Fruit fly (Drosophila melanogaster) whole organism, embryonic: ENCODE results near the gene CG46463.
A peak's percentile ranks its signal among the peaks of the same experiment; 100 is the strongest.

ENCODE experiments used
- CG12391 ChIP-seq: fragments of 200-800 bp; sonication (Bioruptor generic); optimal IDR thresholded peaks from 3 replicates; lab custom pipeline; 2018; ENCODE audit warnings: missing biosample characterization, mild to moderate bottlenecking, missing genetic modification characterization, moderate library complexity
- CG13287 ChIP-seq: fragments of 200-800 bp; sonication (Bioruptor generic); IDR thresholded peaks from 2 replicates; pipeline ENCODE4 v1.3.6; 2022; ENCODE audit warnings: missing biosample characterization, missing genetic modification characterization; ENCODE audit not compliant: partially characterized antibody
- CG14014 ChIP-seq: fragments of 200-800 bp; sonication (Bioruptor generic); IDR thresholded peaks from 2 replicates; pipeline ENCODE4 v1.3.6; 2022; ENCODE audit warnings: missing biosample characterization, missing genetic modification characterization
- CG15479 ChIP-seq: fragments of 200-800 bp; sonication (Bioruptor generic); optimal IDR thresholded peaks from 3 replicates; lab custom pipeline; 2019; ENCODE audit warnings: missing biosample characterization, mild to moderate bottlenecking, missing genetic modification characterization, moderate library complexity
- CG18619 ChIP-seq: fragments of 200-800 bp; sonication (Bioruptor generic); optimal IDR thresholded peaks from 3 replicates; lab custom pipeline; 2017; ENCODE audit warnings: missing biosample characterization, mild to moderate bottlenecking, missing genetic modification characterization
- CG2199 ChIP-seq: fragments of 200-800 bp; sonication (Bioruptor generic); IDR thresholded peaks from 3 replicates; pipeline ENCODE4 v1.3.6; 2022; ENCODE audit warnings: missing biosample characterization, missing genetic modification characterization
- CG30431 ChIP-seq: fragments of 200-800 bp; sonication (Bioruptor generic); optimal IDR thresholded peaks from 2 replicates; lab custom pipeline; 2017; ENCODE audit warnings: missing biosample characterization, missing genetic modification characterization
- CG31441 ChIP-seq: fragments of 200-800 bp; sonication (Bioruptor generic); IDR thresholded peaks from 2 replicates; pipeline ENCODE4 v1.3.6; 2022; ENCODE audit warnings: missing biosample characterization, missing genetic modification characterization
- CG4404 ChIP-seq: fragments of 200-800 bp; sonication (Bioruptor generic); IDR thresholded peaks from 2 replicates; pipeline ENCODE4 v1.3.6; 2022; ENCODE audit warnings: missing biosample characterization, missing genetic modification characterization
- CG4820 ChIP-seq: fragments of 200-800 bp; sonication (Bioruptor generic); optimal IDR thresholded peaks from 3 replicates; lab custom pipeline; 2016; ENCODE audit warnings: missing biosample characterization, missing genetic modification characterization
- CG6654 ChIP-seq: fragments of 200-800 bp; sonication (Bioruptor generic); optimal IDR thresholded peaks from 2 replicates; lab custom pipeline; 2017; ENCODE audit warnings: missing biosample characterization, mild to moderate bottlenecking, missing genetic modification characterization
- CG7357 ChIP-seq: fragments of 200-800 bp; sonication (Bioruptor generic); IDR thresholded peaks from 3 replicates; pipeline ENCODE4 v1.3.6; 2022; ENCODE audit warnings: missing biosample characterization, missing genetic modification characterization
- CG8924 ChIP-seq: fragments of 200-800 bp; optimal IDR thresholded peaks from 3 replicates; lab custom pipeline; 2019; ENCODE audit warnings: missing biosample characterization, mild to moderate bottlenecking, missing genetic modification characterization, moderate library complexity
- CG9215 ChIP-seq: fragments of 200-800 bp; sonication (Bioruptor generic); IDR thresholded peaks from 2 replicates; pipeline ENCODE4 v1.3.6; 2022; ENCODE audit warnings: missing biosample characterization, missing genetic modification characterization
- CoRest ChIP-seq: fragments of 200-800 bp; sonication (Bioruptor generic); optimal IDR thresholded peaks from 3 replicates; lab custom pipeline; 2018; ENCODE audit warnings: missing biosample characterization, mild to moderate bottlenecking, missing genetic modification characterization, moderate library complexity
- Dll ChIP-seq: fragments of 200-800 bp; sonication (Bioruptor generic); IDR thresholded peaks from 4 replicates; pipeline ENCODE4 v1.3.6; 2022; ENCODE audit warnings: missing biosample characterization, missing genetic modification characterization; ENCODE audit not compliant: partially characterized antibody
- Ets97D ChIP-seq: fragments of 200-800 bp; sonication (Bioruptor generic); optimal IDR thresholded peaks from 3 replicates; lab custom pipeline; 2016; ENCODE audit warnings: missing biosample characterization, missing genetic modification characterization
- Fer1 ChIP-seq: fragments of 200-800 bp; sonication (Bioruptor generic); optimal IDR thresholded peaks from 2 replicates; lab custom pipeline; 2017; ENCODE audit warnings: missing biosample characterization, mild to moderate bottlenecking, missing genetic modification characterization
- H2.0 ChIP-seq: fragments of 200-800 bp; sonication (Bioruptor generic); IDR thresholded peaks from 2 replicates; pipeline ENCODE4 v1.3.6; 2022; ENCODE audit warnings: missing biosample characterization, missing genetic modification characterization
- MBD-R2 ChIP-seq: fragments of 200-800 bp; sonication (Bioruptor generic); IDR thresholded peaks from 2 replicates; pipeline ENCODE4 v1.3.6; 2022; ENCODE audit warnings: missing biosample characterization, missing genetic modification characterization
- MESR4 ChIP-seq: fragments of 200-800 bp; sonication (Bioruptor generic); optimal IDR thresholded peaks from 2 replicates; lab custom pipeline; 2018; ENCODE audit warnings: missing biosample characterization, mild to moderate bottlenecking, missing genetic modification characterization, moderate library complexity
- Mes4 ChIP-seq: fragments of 200-800 bp; sonication (Bioruptor generic); optimal IDR thresholded peaks from 2 replicates; lab custom pipeline; 2016; ENCODE audit warnings: missing biosample characterization, missing genetic modification characterization
- Mrtf ChIP-seq: fragments of 200-800 bp; sonication (Bioruptor generic); IDR thresholded peaks from 3 replicates; pipeline ENCODE4 v1.3.6; 2022; ENCODE audit warnings: missing biosample characterization, missing genetic modification characterization
- NC2α ChIP-seq: fragments of 200-800 bp; sonication (Bioruptor generic); optimal IDR thresholded peaks from 2 replicates; lab custom pipeline; 2016; ENCODE audit warnings: missing biosample characterization, missing genetic modification characterization
- Neu2 ChIP-seq: fragments of 200-800 bp; sonication (Bioruptor generic); optimal IDR thresholded peaks from 3 replicates; lab custom pipeline; 2016; ENCODE audit warnings: missing biosample characterization, missing genetic modification characterization, borderline replicate concordance
- Nf-YA ChIP-seq: fragments of 200-800 bp; sonication (Bioruptor generic); IDR thresholded peaks from 2 replicates; pipeline ENCODE4 v1.3.6; 2022; ENCODE audit warnings: missing biosample characterization, missing genetic modification characterization
- Optix ChIP-seq: fragments of 200-800 bp; sonication (Bioruptor generic); IDR thresholded peaks from 3 replicates; pipeline ENCODE4 v1.3.6; 2022; ENCODE audit warnings: missing biosample characterization, missing genetic modification characterization
- Poxn ChIP-seq: fragments of 200-800 bp; sonication (Bioruptor generic); IDR thresholded peaks from 2 replicates; pipeline ENCODE4 v1.3.6; 2022; ENCODE audit warnings: missing biosample characterization, missing genetic modification characterization
- TFAM ChIP-seq: fragments of 200-800 bp; sonication (Bioruptor generic); optimal IDR thresholded peaks from 2 replicates; lab custom pipeline; 2017; ENCODE audit warnings: missing biosample characterization, missing genetic modification characterization, inconsistent platforms
- Taf1 ChIP-seq: fragments of 200-800 bp; sonication (Bioruptor generic); IDR thresholded peaks from 2 replicates; pipeline ENCODE4 v1.3.6; 2022; ENCODE audit warnings: missing biosample characterization, missing genetic modification characterization
- Usf ChIP-seq: fragments of 200-800 bp; sonication (Bioruptor generic); optimal IDR thresholded peaks from 2 replicates; lab custom pipeline; 2017; ENCODE audit warnings: missing genotype, missing biosample characterization, missing genetic modification characterization
- ase ChIP-seq: fragments of 200-800 bp; sonication (Bioruptor generic); IDR thresholded peaks from 3 replicates; pipeline ENCODE4 v1.3.6; 2022; ENCODE audit warnings: missing biosample characterization, missing genetic modification characterization
- chinmo ChIP-seq: fragments of 200-800 bp; sonication (Bioruptor generic); IDR thresholded peaks from 4 replicates; pipeline ENCODE4 v1.3.6; 2022; ENCODE audit warnings: missing biosample characterization, missing genetic modification characterization; ENCODE audit not compliant: partially characterized antibody
- chn ChIP-seq: fragments of 200-800 bp; sonication (Bioruptor generic); optimal IDR thresholded peaks from 2 replicates; lab custom pipeline; 2016; ENCODE audit warnings: missing biosample characterization, missing genetic modification characterization
- croc ChIP-seq: fragments of 200-800 bp; sonication (Bioruptor generic); conservative IDR thresholded peaks from 3 replicates; pipeline ENCODE4 v1.3.6; 2022; ENCODE audit warnings: missing biosample characterization, missing genetic modification characterization
- gem ChIP-seq: fragments of 200-800 bp; sonication (Bioruptor generic); optimal IDR thresholded peaks from 2 replicates; lab custom pipeline; 2019; ENCODE audit warnings: missing biosample characterization, mild to moderate bottlenecking, missing genetic modification characterization, moderate library complexity
- her ChIP-seq: fragments of 200-800 bp; sonication (Bioruptor generic); optimal IDR thresholded peaks from 2 replicates; lab custom pipeline; 2016; ENCODE audit warnings: missing biosample characterization, missing genetic modification characterization
- hth ChIP-seq: fragments of >200 bp; optimal IDR thresholded peaks from 2 replicates; lab custom pipeline; 2017; ENCODE audit warnings: inconsistent platforms
- kay ChIP-seq: fragments of 200-800 bp; sonication (Bioruptor generic); optimal IDR thresholded peaks from 2 replicates; lab custom pipeline; 2016; ENCODE audit warnings: missing biosample characterization, missing genetic modification characterization
- ken ChIP-seq: fragments of 200-800 bp; sonication (Bioruptor generic); IDR thresholded peaks from 3 replicates; pipeline ENCODE4 v1.3.6; 2022; ENCODE audit warnings: missing biosample characterization, missing genetic modification characterization
- peb ChIP-seq: fragments of 200-800 bp; sonication (Bioruptor generic); IDR thresholded peaks from 2 replicates; pipeline ENCODE4 v1.3.6; 2022; ENCODE audit warnings: missing biosample characterization, missing genetic modification characterization
- pho ChIP-seq: fragments of 200-800 bp; sonication (Bioruptor generic); optimal IDR thresholded peaks from 2 replicates; lab custom pipeline; 2016; ENCODE audit warnings: missing biosample characterization, missing genetic modification characterization
- pita ChIP-seq: fragments of 200-800 bp; sonication (Bioruptor generic); optimal IDR thresholded peaks from 2 replicates; lab custom pipeline; 2017; ENCODE audit warnings: missing biosample characterization, mild to moderate bottlenecking, missing genetic modification characterization
- psq ChIP-seq: fragments of 200-800 bp; sonication (Bioruptor generic); optimal IDR thresholded peaks from 2 replicates; lab custom pipeline; 2017; ENCODE audit warnings: missing biosample characterization, missing genetic modification characterization
- pzg ChIP-seq: fragments of 200-800 bp; sonication (Bioruptor generic); optimal IDR thresholded peaks from 3 replicates; lab custom pipeline; 2018; ENCODE audit warnings: missing biosample characterization, mild to moderate bottlenecking, missing genetic modification characterization, moderate library complexity
- run ChIP-seq: fragments of 200-800 bp; sonication (Bioruptor generic); optimal IDR thresholded peaks from 3 replicates; lab custom pipeline; 2018; ENCODE audit warnings: missing biosample characterization, mild to moderate bottlenecking, missing genetic modification characterization
- shn ChIP-seq: fragments of 200-800 bp; sonication (Bioruptor generic); optimal IDR thresholded peaks from 3 replicates; lab custom pipeline; 2016; ENCODE audit warnings: missing biosample characterization, missing genetic modification characterization
- slou ChIP-seq: fragments of 200-800 bp; sonication (Bioruptor generic); optimal IDR thresholded peaks from 3 replicates; lab custom pipeline; 2016; ENCODE audit warnings: missing biosample characterization, missing genetic modification characterization
- sqz ChIP-seq: fragments of 200-800 bp; sonication (Bioruptor generic); optimal IDR thresholded peaks from 3 replicates; lab custom pipeline; 2018; ENCODE audit warnings: missing biosample characterization, mild to moderate bottlenecking, missing genetic modification characterization
- tgo ChIP-seq: fragments of 200-800 bp; sonication (Bioruptor generic); IDR thresholded peaks from 3 replicates; pipeline ENCODE4 v1.3.6; 2022; ENCODE audit warnings: missing biosample characterization, missing genetic modification characterization
- tna ChIP-seq: fragments of 200-800 bp; sonication (Bioruptor generic); IDR thresholded peaks from 2 replicates; pipeline ENCODE4 v1.3.6; 2022; ENCODE audit warnings: missing biosample characterization, missing genetic modification characterization; ENCODE audit not compliant: partially characterized antibody
- zen2 ChIP-seq: fragments of 200-800 bp; sonication (Bioruptor generic); IDR thresholded peaks from 3 replicates; pipeline ENCODE4 v1.3.6; 2022; ENCODE audit warnings: missing biosample characterization, missing genetic modification characterization; ENCODE audit not compliant: partially characterized antibody
- zfh2 ChIP-seq: fragments of 200-800 bp; sonication (Bioruptor generic); optimal IDR thresholded peaks from 2 replicates; lab custom pipeline; 2016; ENCODE audit warnings: missing biosample characterization, missing genetic modification characterization

Gene CG46463

DNA sequence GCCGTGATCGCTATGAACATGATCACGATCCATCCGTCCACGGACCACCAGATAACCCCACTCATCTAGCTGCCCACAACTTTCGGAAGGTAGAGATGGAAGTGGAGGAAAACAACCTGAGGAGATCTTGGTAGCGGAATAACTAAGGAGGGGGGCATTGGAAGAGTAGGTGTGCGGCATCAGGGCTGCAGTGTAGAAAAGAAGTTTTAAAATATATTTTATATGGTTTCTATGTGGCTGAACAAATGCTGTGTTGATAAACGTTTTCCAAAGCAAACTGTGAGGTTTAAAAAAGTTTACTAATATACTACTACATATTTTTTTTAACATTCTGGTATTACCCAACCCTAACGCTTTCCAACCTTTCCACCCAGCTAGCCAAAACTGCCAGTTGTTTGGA is 26.2 kb upstream of the CG46463 start (continued):
- TF ChIP-seq Fer1 (GFP tag; lab: Kevin White, UChicago): no peak
- TF ChIP-seq Ets97D (GFP tag; lab: Kevin White, UChicago): no peak
- no peak for TF ChIP-seq kay (GFP tag; lab: Kevin White, UChicago)
- peak; percentile 13; the same call in 1 of the 2 replicates for TF ChIP-seq CG9215 (GFP tag; lab: Robert Waterston, UW)
- no peak for TF ChIP-seq slou
- TF ChIP-seq NC2α (GFP tag; lab: Kevin White, UChicago): no peak
- no peak for TF ChIP-seq tna (GFP tag; lab: Robert Waterston, UW)
- TF ChIP-seq Taf1 (GFP tag; lab: Robert Waterston, UW): 0 out of 2 replicates have a peak, but pooled peaks have one; percentile 39
- TF ChIP-seq pita (GFP tag; lab: Kevin White, UChicago): no peak
- TF ChIP-seq Nf-YA (GFP tag; lab: Robert Waterston, UW): no peak
- TF ChIP-seq CoRest (tag; lab: Kevin White, UChicago): peak; percentile 39
- peak; percentile 27 for TF ChIP-seq CG18619 (GFP tag; lab: Kevin White, UChicago)
- peak; percentile 24 for TF ChIP-seq CG12391
- TF ChIP-seq Optix (GFP tag; lab: Robert Waterston, UW): no peak
- TF ChIP-seq sqz (GFP tag; lab: Kevin White, UChicago): no peak
- TF ChIP-seq TFAM (GFP tag; lab: Kevin White, UChicago): no peak
- no peak for TF ChIP-seq CG15479 (GFP tag; lab: Kevin White, UChicago)
- peak; percentile 56 for TF ChIP-seq gem (tag; lab: Kevin White, UChicago)
- TF ChIP-seq CG8924 (tag; lab: Kevin White, UChicago): peak; percentile 33
- no peak for TF ChIP-seq chinmo (GFP tag; lab: Robert Waterston, UW)
- TF ChIP-seq chn (GFP tag; lab: Kevin White, UChicago): no peak
- no peak for TF ChIP-seq CG7357 (GFP tag; lab: Robert Waterston, UW)
- no peak for TF ChIP-seq CG13287 (GFP tag; lab: Robert Waterston, UW)
- TF ChIP-seq Poxn (GFP tag; lab: Robert Waterston, UW): no peak
- peak; percentile 32; the same call in 1 of the 3 replicates for TF ChIP-seq croc (GFP tag; lab: Robert Waterston, UW)
- no peak for TF ChIP-seq CG6654 (GFP tag; lab: Kevin White, UChicago)
- no peak for TF ChIP-seq Usf (GFP tag; lab: Kevin White, UChicago)
- TF ChIP-seq Neu2 (GFP tag; lab: Kevin White, UChicago): no peak
- no peak for TF ChIP-seq CG4820 (GFP tag; lab: Kevin White, UChicago)
- no peak for TF ChIP-seq Dll
- TF ChIP-seq H2.0 (GFP tag; lab: Robert Waterston, UW): no peak
- no peak for TF ChIP-seq hth
- no peak for TF ChIP-seq Mrtf
- no peak; the same call in 1 of the 2 replicates for TF ChIP-seq CG14014 (GFP tag; lab: Robert Waterston, UW)
- TF ChIP-seq peb (GFP tag; lab: Robert Waterston, UW): no peak
- no peak for TF ChIP-seq her (GFP tag; lab: Kevin White, UChicago)
- no peak for TF ChIP-seq MESR4
- no peak for TF ChIP-seq ase (GFP tag; lab: Robert Waterston, UW)
- no peak for TF ChIP-seq run
- no peak for TF ChIP-seq shn (GFP tag; lab: Kevin White, UChicago)
- no peak for TF ChIP-seq pho (GFP tag; lab: Kevin White, UChicago)
- no peak for TF ChIP-seq Mes4
- no peak for TF ChIP-seq MBD-R2
- no peak for TF ChIP-seq CG2199
- no peak for TF ChIP-seq zfh2 (GFP tag; lab: Kevin White, UChicago)
- no peak for TF ChIP-seq zen2 (GFP tag; lab: Robert Waterston, UW)
- no peak for TF ChIP-seq CG30431 (GFP tag; lab: Kevin White, UChicago)
- no peak for TF ChIP-seq psq (GFP tag; lab: Kevin White, UChicago)
- TF ChIP-seq ken (GFP tag; lab: Robert Waterston, UW): peak; percentile 50; the same call in 1 of the 3 replicates
- TF ChIP-seq tgo (GFP tag; lab: Robert Waterston, UW): no peak
- no peak for TF ChIP-seq pzg (GFP tag; lab: Kevin White, UChicago)
- TF ChIP-seq CG31441: peak; percentile 61
- no peak for TF ChIP-seq CG4404 (GFP tag; lab: Robert Waterston, UW)
